Worm (Caenorhabditis elegans): ENCODE data around the gene smcr-8.

ce11 chrIII:5020924-5021323, 21.7 kb downstream of the smcr-8 start, which contains the start of gene mdt-11:
- TF ChIP-seq php-3 (GFP tag; IDR thresholded peaks at IDR 0.05) (no peak), ceh-32 (tag; optimal IDR thresholded peaks at IDR 0.05; ENCODE audit: poor library complexity) (no peak), unc-130 (GFP tag; optimal IDR thresholded peaks at IDR 0.05) (no peak), nhr-237 (tag; optimal IDR thresholded peaks at IDR 0.05) (no peak), ces-1 (GFP tag; optimal IDR thresholded peaks at IDR 0.05) (no peak), egl-43 (GFP tag; IDR thresholded peaks at IDR 0.05) (no peak), F49E8.2 (tag; optimal IDR thresholded peaks at IDR 0.05; ENCODE audit: borderline replicate concordance) (no peak), snpc-4 (tag; optimal IDR thresholded peaks at IDR 0.05) (no peak), unc-39 (tag; optimal IDR thresholded peaks at IDR 0.05) (no peak), fkh-10 (GFP tag; optimal IDR thresholded peaks at IDR 0.05) (no peak), ceh-20 (GFP tag; IDR thresholded peaks at IDR 0.05) (no peak), mdl-1 (tag; optimal IDR thresholded peaks at IDR 0.05) (no peak), ZK546.5 (tag; optimal IDR thresholded peaks at IDR 0.05) (no peak)
